Worm (Caenorhabditis elegans) whole organism, L1 larva: Measurements from ENCODE around the gene R144.11.
"Not testable (repeated sequence)": the region's sequence is repeated elsewhere in the genome, so short reads cannot be mapped to it uniquely, and the experiment has no call there.

ENCODE experiments used
- C04F5.9 ChIP-seq: sonication (generic microtip); optimal IDR thresholded peaks from 2 replicates; lab custom pipeline; 2016; ENCODE audit warnings: missing genetic modification characterization, missing compliant biosample characterization
- C34B4.2 ChIP-seq: sonication (generic microtip); optimal IDR thresholded peaks from 2 replicates; lab custom pipeline; 2017; ENCODE audit warnings: mild to moderate bottlenecking, missing genetic modification characterization, missing compliant biosample characterization
- F16B12.6 ChIP-seq: fragments of 150-350 bp; optimal IDR thresholded peaks from 2 replicates; lab custom pipeline; 2014; ENCODE audit warnings: missing biosample characterization, missing genetic modification characterization
- alr-1 ChIP-seq: fragments of 200-800 bp; sonication (Bioruptor generic); optimal IDR thresholded peaks from 2 replicates; lab custom pipeline; 2018; ENCODE audit warnings: borderline replicate concordance, mild to moderate bottlenecking, missing genetic modification characterization, missing compliant biosample characterization
- aly-2 ChIP-seq: fragments of 150-350 bp; optimal IDR thresholded peaks from 2 replicates; lab custom pipeline; 2014; ENCODE audit warnings: missing biosample characterization, missing genetic modification characterization
- ama-1 ChIP-seq: fragments of 150-350 bp; optimal IDR thresholded peaks from 2 replicates; lab custom pipeline; 2014
- blmp-1 ChIP-seq: fragments of 150-350 bp; optimal IDR thresholded peaks from 2 replicates; lab custom pipeline; 2014; ENCODE audit warnings: missing biosample characterization, missing genetic modification characterization
- ceh-8 ChIP-seq: fragments of 200-800 bp; sonication (Bioruptor generic); optimal IDR thresholded peaks from 2 replicates; lab custom pipeline; 2018; ENCODE audit warnings: mild to moderate bottlenecking, missing genetic modification characterization, moderate library complexity, missing compliant biosample characterization
- ceh-88 ChIP-seq: fragments of 200-800 bp; sonication (Bioruptor generic); IDR thresholded peaks from 2 replicates; pipeline ENCODE4 v1.3.6; 2022; ENCODE audit warnings: missing genetic modification characterization, missing compliant biosample characterization
- ces-1 ChIP-seq: fragments of 150-350 bp; optimal IDR thresholded peaks from 2 replicates; lab custom pipeline; 2014; ENCODE audit warnings: missing biosample characterization, missing genetic modification reagents, missing genetic modification characterization
- dpl-1 ChIP-seq, 3 experiments: fragments of 150-350 bp in 2 of 3; sonication (generic microtip) in 1 of 3; optimal IDR thresholded peaks; 2 replicates each; lab custom pipeline; 2014 to 2017; ENCODE audit warnings: missing biosample characterization in 3 of 3, missing genetic modification characterization in 3 of 3, missing genetic modification reagents in 3 of 3
- efl-1 ChIP-seq, 4 experiments: fragments of 150-350 bp; optimal IDR thresholded peaks in 3 of 4; peaks in 1 of 4; 1 replicate in 1 of 4; 2 replicates in 3 of 4; lab custom pipeline; 2014; ENCODE audit warnings: missing biosample characterization in 2 of 4, missing genetic modification characterization in 2 of 4, missing genetic modification reagents in 2 of 4
- efl-3 ChIP-seq: fragments of 200-800 bp; sonication (Bioruptor generic); optimal IDR thresholded peaks from 2 replicates; lab custom pipeline; 2018; ENCODE audit warnings: mild to moderate bottlenecking, missing genetic modification characterization, missing compliant biosample characterization
- egl-27 ChIP-seq, 2 experiments: fragments of 150-350 bp in 1 of 2; sonication (generic microtip); optimal IDR thresholded peaks; 3 replicates each; lab custom pipeline; 2017 to 2018; ENCODE audit warnings: missing biosample characterization in 2 of 2, missing genetic modification characterization in 2 of 2, missing genetic modification reagents in 2 of 2
- fkh-8 ChIP-seq: sonication (generic microtip); optimal IDR thresholded peaks from 2 replicates; lab custom pipeline; 2016; ENCODE audit warnings: mild to moderate bottlenecking, missing genetic modification characterization, missing compliant biosample characterization
- hlh-17 ChIP-seq: fragments of 200-800 bp; sonication (Bioruptor generic); optimal IDR thresholded peaks from 2 replicates; lab custom pipeline; 2018; ENCODE audit warnings: missing genetic modification characterization, mild to moderate bottlenecking, missing compliant biosample characterization, moderate library complexity, borderline replicate concordance
- isw-1 ChIP-seq: fragments of 200-800 bp; sonication (Bioruptor generic); IDR thresholded peaks from 2 replicates; pipeline ENCODE4 v1.3.6; 2022; ENCODE audit warnings: missing genetic modification characterization, missing compliant biosample characterization
- jun-1 ChIP-seq: fragments of 150-350 bp; optimal IDR thresholded peaks from 2 replicates; lab custom pipeline; 2014; ENCODE audit warnings: missing biosample characterization, missing genetic modification reagents, missing genetic modification characterization
- lin-15B ChIP-seq: fragments of 150-350 bp; sonication (generic microtip); optimal IDR thresholded peaks from 3 replicates; lab custom pipeline; 2014; ENCODE audit warnings: missing biosample characterization, missing genetic modification characterization
- lsy-2 ChIP-seq, 2 experiments: fragments of 150-350 bp; optimal IDR thresholded peaks; 2 replicates each; lab custom pipeline; 2014; ENCODE audit warnings: missing biosample characterization in 2 of 2, missing genetic modification characterization in 2 of 2
- nhr-12 ChIP-seq: sonication (generic microtip); optimal IDR thresholded peaks from 2 replicates; lab custom pipeline; 2017; ENCODE audit warnings: missing biosample characterization, missing genetic modification characterization
- nhr-19 ChIP-seq: fragments of 200-800 bp; sonication (Bioruptor generic); conservative IDR thresholded peaks from 2 replicates; pipeline ENCODE4 v1.3.6; 2022; ENCODE audit warnings: missing genetic modification characterization, missing compliant biosample characterization
- nhr-20 ChIP-seq: sonication (generic microtip); optimal IDR thresholded peaks from 2 replicates; lab custom pipeline; 2016; ENCODE audit warnings: mild to moderate bottlenecking, missing genetic modification characterization, missing compliant biosample characterization
- nhr-28 ChIP-seq: fragments of 150-350 bp; optimal IDR thresholded peaks from 2 replicates; lab custom pipeline; 2014; ENCODE audit warnings: missing biosample characterization, missing genetic modification characterization
- nhr-85 ChIP-seq: sonication (generic microtip); peaks from one replicate; lab custom pipeline; 2016; ENCODE audit warnings: missing genetic modification characterization, inconsistent platforms, missing compliant biosample characterization
- nhr-90 ChIP-seq: sonication (generic microtip); optimal IDR thresholded peaks from 2 replicates; lab custom pipeline; 2016; ENCODE audit warnings: mild to moderate bottlenecking, missing genetic modification characterization, missing compliant biosample characterization; ENCODE audit not compliant: poor library complexity
- pag-3 ChIP-seq: sonication (generic microtip); optimal IDR thresholded peaks from 2 replicates; lab custom pipeline; 2017; ENCODE audit warnings: missing genetic modification characterization, mild to moderate bottlenecking, missing compliant biosample characterization, antibody characterized with exemption, borderline replicate concordance; ENCODE audit not compliant: insufficient read depth
- pax-3 ChIP-seq: fragments of 200-800 bp; sonication (Bioruptor generic); optimal IDR thresholded peaks from 2 replicates; lab custom pipeline; 2018; ENCODE audit warnings: mild to moderate bottlenecking, missing genetic modification characterization, moderate library complexity, missing compliant biosample characterization
- sup-37 ChIP-seq: fragments of 200-800 bp; sonication (Bioruptor generic); optimal IDR thresholded peaks from 2 replicates; lab custom pipeline; 2018; ENCODE audit warnings: mild to moderate bottlenecking, missing genetic modification characterization, missing compliant biosample characterization
- swsn-7 ChIP-seq: sonication (generic microtip); optimal IDR thresholded peaks from 2 replicates; lab custom pipeline; 2016; ENCODE audit warnings: missing genetic modification characterization, missing compliant biosample characterization
- unc-30 ChIP-seq: sonication (generic microtip); optimal IDR thresholded peaks from 2 replicates; lab custom pipeline; 2017; ENCODE audit warnings: missing biosample characterization, missing genetic modification characterization
- unc-62 ChIP-seq: fragments of 150-350 bp; optimal IDR thresholded peaks from 2 replicates; lab custom pipeline; 2014; ENCODE audit warnings: missing biosample characterization, missing genetic modification reagents, missing genetic modification characterization
- unc-86 ChIP-seq: sonication (generic microtip); optimal IDR thresholded peaks from 2 replicates; lab custom pipeline; 2016; ENCODE audit warnings: missing genetic modification characterization, missing compliant biosample characterization
- xbp-1 ChIP-seq: sonication (generic microtip); optimal IDR thresholded peaks from 2 replicates; lab custom pipeline; 2016; ENCODE audit warnings: missing genetic modification characterization, missing compliant biosample characterization
- zip-4 ChIP-seq: fragments of 200-800 bp; sonication (Bioruptor generic); optimal IDR thresholded peaks from 2 replicates; lab custom pipeline; 2018; ENCODE audit warnings: mild to moderate bottlenecking, missing genetic modification characterization, moderate library complexity, missing compliant biosample characterization

R144.11 gene

DNA sequence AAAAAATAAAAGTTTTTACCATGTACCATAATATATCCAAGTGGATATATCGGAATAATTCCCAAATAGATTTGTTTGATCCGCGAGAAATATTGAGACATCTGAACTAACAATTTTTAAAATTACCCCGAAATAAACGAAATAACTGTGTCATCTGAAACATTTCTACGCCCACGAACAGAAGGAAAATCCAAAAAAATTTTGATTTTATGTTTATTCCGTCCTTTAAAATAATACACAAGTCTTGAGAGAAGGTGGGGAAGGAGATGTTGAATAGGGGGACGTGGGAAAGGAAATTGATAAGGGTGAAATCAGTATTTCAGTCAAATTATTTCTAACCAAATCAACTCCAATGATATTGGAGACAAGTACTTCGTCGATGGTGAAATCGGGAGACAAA is at the start of gene R144.11:
Gene R144.11, minus strand, starts transcription at position 101 of the 400 bp plus-strand sequence.
- TF ChIP-seq aly-2 (tag; lab: Kevin White, UChicago): peak; percentile 79
- TF ChIP-seq efl-1 (optimal IDR thresholded peaks at IDR 0.05; lab: Kevin White, UChicago): no peak
- TF ChIP-seq efl-1 (GFP tag; optimal IDR thresholded peaks at IDR 0.05 in 1 of 2; lab: Kevin White, UChicago): peak in 1 of 2 experiments; percentile 30
- no peak for TF ChIP-seq lsy-2 (tag; optimal IDR thresholded peaks at IDR 0.05; lab: Kevin White, UChicago)
- TF ChIP-seq nhr-85 (tag; lab: Kevin White, UChicago): peak; percentile 31
- TF ChIP-seq unc-62 (GFP tag; lab: Kevin White, UChicago): no peak
- no peak for TF ChIP-seq nhr-90 (tag; lab: Kevin White, UChicago)
- TF ChIP-seq unc-86 (tag; lab: Kevin White, UChicago): no peak
- no peak for TF ChIP-seq nhr-19 (GFP tag; lab: Robert Waterston, UW)
- no peak for TF ChIP-seq F16B12.6
- TF ChIP-seq efl-3: no peak
- TF ChIP-seq alr-1 (tag; lab: Kevin White, UChicago): no peak

DNA sequence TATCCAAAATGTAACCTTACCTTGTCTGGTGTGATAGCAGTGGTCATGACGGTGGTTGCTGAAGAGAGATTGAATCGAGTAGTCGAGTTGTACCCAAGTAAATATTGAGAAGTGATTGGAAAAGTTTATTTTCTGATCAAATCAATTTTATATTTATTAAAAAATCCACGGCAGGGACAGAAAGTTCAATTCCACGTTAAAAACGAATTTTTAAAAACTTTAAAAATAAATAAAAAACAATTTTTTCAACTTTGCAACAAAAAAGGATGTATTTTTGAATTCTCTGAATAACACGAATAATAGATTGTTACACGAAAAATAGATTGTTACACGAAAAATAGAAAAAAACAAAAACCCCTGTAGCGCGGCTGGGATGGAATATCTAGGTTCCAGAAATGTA is 47.1 kb upstream of the R144.11 start, which contains the start of gene C45G9.9:
Gene C45G9.9, minus strand, starts transcription at position 101 of the 400 bp plus-strand sequence.
- TF ChIP-seq isw-1; lin-15B (tag; lab: Kevin White, UChicago); pag-3: not testable (repeated sequence)

DNA sequence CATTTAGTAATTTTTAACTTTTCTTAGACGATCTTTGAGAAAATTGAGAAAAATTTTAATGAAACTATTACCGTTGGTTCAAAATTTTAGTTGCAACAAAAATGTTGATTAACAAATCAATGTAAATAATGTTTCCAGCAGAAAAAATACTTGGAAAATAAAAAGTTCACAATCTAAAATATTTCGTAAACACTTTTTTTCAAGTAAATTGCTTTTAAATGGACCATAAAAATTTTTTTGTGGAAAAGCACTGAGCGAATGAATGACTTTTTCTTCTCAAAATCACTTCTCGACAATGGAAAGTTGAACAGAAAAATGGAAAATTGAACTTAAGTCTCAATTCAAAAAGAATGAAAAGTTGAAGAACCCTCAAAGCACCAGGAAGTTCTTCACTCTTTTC is 44.9 kb upstream of the R144.11 start, which contains the start of gene C45G9.8:
Gene C45G9.8, minus strand, starts transcription at position 101 of the 400 bp plus-strand sequence.
- TF ChIP-seq xbp-1 (tag; lab: Kevin White, UChicago) (no peak), nhr-20 (tag; lab: Kevin White, UChicago) (no peak), egl-27 (tag; optimal IDR thresholded peaks at IDR 0.05; lab: Kevin White, UChicago) (no peak), ceh-8 (no peak)

DNA sequence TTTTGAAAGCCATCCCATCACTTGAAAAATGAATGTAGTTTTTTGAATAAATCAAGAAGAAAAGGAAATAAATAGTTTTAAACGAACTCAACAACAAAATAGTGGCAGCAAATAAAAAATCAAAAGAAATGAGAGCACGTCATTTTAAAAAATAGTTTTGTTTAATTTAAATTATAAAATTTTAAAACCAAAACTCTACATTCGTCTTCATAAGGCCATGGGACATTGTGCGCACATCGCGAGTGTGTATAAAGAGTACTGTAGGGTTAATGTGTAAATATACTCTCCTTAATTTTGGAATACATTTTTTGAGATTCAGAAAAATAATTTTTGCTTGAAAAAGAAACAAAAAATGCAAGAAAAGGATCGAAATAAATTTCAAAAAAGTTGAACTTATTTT is 43.3 kb upstream of the R144.11 start, which contains the start of gene C45G9.15:
Gene C45G9.15, minus strand, starts transcription at position 101 of the 400 bp plus-strand sequence.
- TF ChIP-seq unc-30 (tag; lab: Kevin White, UChicago) (no peak), C34B4.2 (tag; lab: Kevin White, UChicago) (no peak), swsn-7 (tag; lab: Kevin White, UChicago) (no peak), jun-1 (no peak), zip-4 (GFP tag; lab: Kevin White, UChicago) (no peak), pax-3 (tag; lab: Kevin White, UChicago) (no peak), ces-1 (GFP tag; lab: Kevin White, UChicago) (no peak), unc-86 (tag; lab: Kevin White, UChicago) (no peak), ceh-88 (GFP tag; lab: Robert Waterston, UW) (no peak), nhr-20 (tag; lab: Kevin White, UChicago) (no peak), lsy-2 (tag; optimal IDR thresholded peaks at IDR 0.05; lab: Kevin White, UChicago) (no peak), fkh-8 (tag; lab: Kevin White, UChicago) (no peak), C04F5.9 (tag; lab: Kevin White, UChicago) (no peak), aly-2 (tag; lab: Kevin White, UChicago) (no peak), nhr-90 (tag; lab: Kevin White, UChicago) (no peak), nhr-12 (tag; lab: Kevin White, UChicago) (no peak), isw-1 (no peak), sup-37 (no peak)

DNA sequence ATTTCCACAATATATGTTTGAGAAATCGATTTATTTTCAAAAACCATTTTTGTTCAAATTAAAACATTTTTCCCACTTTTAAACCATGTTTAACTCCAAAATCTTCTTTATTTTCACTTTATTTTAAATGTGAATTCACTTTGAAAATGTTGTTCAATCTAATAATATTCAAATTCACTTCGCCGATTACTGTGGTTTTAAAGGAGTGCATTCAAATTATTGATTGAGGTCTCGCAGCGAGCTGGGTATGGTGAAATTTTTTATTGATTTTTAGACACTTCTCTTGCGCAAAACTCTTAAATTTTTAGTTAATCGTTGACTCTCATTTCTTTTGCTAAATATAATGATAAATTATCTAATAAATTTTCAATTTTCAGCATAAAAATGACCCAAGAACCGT is 39.1 kb upstream of the R144.11 start, which contains the start of gene C45G9.5:
Gene C45G9.5, plus strand, starts transcription at position 378 of the 400 bp plus-strand sequence.
- no peak for TF ChIP-seq dpl-1 (GFP tag; optimal IDR thresholded peaks at IDR 0.05; lab: Kevin White, UChicago)
- TF ChIP-seq nhr-85 (tag; lab: Kevin White, UChicago): no peak
- no peak for TF ChIP-seq zip-4 (GFP tag; lab: Kevin White, UChicago)
- TF ChIP-seq hlh-17 (GFP tag; lab: Kevin White, UChicago): no peak
- TF ChIP-seq ceh-8: no peak
- no peak for TF ChIP-seq ama-1 (lab: Kevin White, UChicago)
- TF ChIP-seq blmp-1 (tag; lab: Kevin White, UChicago): no peak
- TF ChIP-seq nhr-28 (tag; lab: Kevin White, UChicago): no peak
